Worm (Caenorhabditis elegans) whole organism, L2 larva: ENCODE measurements around the gene plk-3.
A peak's percentile ranks its signal among the peaks of the same experiment; 100 is the strongest.

Source experiments
- C34F6.9 ChIP-seq: fragments of 150-350 bp; optimal IDR thresholded peaks from 2 replicates; lab custom pipeline; 2014; ENCODE audit warnings: missing biosample characterization, missing genetic modification characterization
- F13H6.1 ChIP-seq: sonication (generic microtip); optimal IDR thresholded peaks from 2 replicates; lab custom pipeline; 2016; ENCODE audit warnings: missing genetic modification characterization, missing compliant biosample characterization
- R02D3.7 ChIP-seq: fragments of 150-350 bp; optimal IDR thresholded peaks from 2 replicates; lab custom pipeline; 2014; ENCODE audit warnings: missing biosample characterization, missing genetic modification characterization
- Y55F3AM.14 ChIP-seq: fragments of 200-800 bp; sonication (Bioruptor generic); optimal IDR thresholded peaks from 2 replicates; lab custom pipeline; 2018; ENCODE audit warnings: mild to moderate bottlenecking, missing genetic modification characterization, missing compliant biosample characterization
- ZK546.5 ChIP-seq: sonication (generic microtip); optimal IDR thresholded peaks from 2 replicates; lab custom pipeline; 2017; ENCODE audit warnings: missing biosample characterization, missing genetic modification characterization
- alr-1 ChIP-seq: fragments of 150-350 bp; optimal IDR thresholded peaks from 2 replicates; lab custom pipeline; 2014; ENCODE audit warnings: missing biosample characterization, missing genetic modification characterization
- aly-2 ChIP-seq: fragments of 150-350 bp; optimal IDR thresholded peaks from 2 replicates; lab custom pipeline; 2014; ENCODE audit warnings: missing biosample characterization, missing genetic modification characterization
- ama-1 ChIP-seq: fragments of 150-350 bp; optimal IDR thresholded peaks from 2 replicates; lab custom pipeline; 2018; ENCODE audit warnings: inconsistent platforms
- blmp-1 ChIP-seq: sonication (generic microtip); optimal IDR thresholded peaks from 2 replicates; lab custom pipeline; 2017; ENCODE audit warnings: missing genetic modification characterization, mild to moderate bottlenecking, missing compliant biosample characterization, antibody characterized with exemption, moderate library complexity; ENCODE audit not compliant: insufficient read depth
- ceh-16 ChIP-seq: fragments of 150-350 bp; optimal IDR thresholded peaks from 2 replicates; lab custom pipeline; 2014; ENCODE audit warnings: missing biosample characterization, missing genetic modification characterization
- ceh-82 ChIP-seq: fragments of 150-350 bp; optimal IDR thresholded peaks from 2 replicates; lab custom pipeline; 2014; ENCODE audit warnings: missing biosample characterization, missing genetic modification characterization
- crh-2 ChIP-seq: sonication (generic microtip); optimal IDR thresholded peaks from 2 replicates; lab custom pipeline; 2017; ENCODE audit warnings: missing biosample characterization, missing genetic modification characterization
- dmd-4 ChIP-seq: sonication (generic microtip); optimal IDR thresholded peaks from 2 replicates; lab custom pipeline; 2017; ENCODE audit warnings: missing biosample characterization, missing genetic modification characterization
- egl-27 ChIP-seq: sonication (generic microtip); optimal IDR thresholded peaks from 3 replicates; lab custom pipeline; 2017; ENCODE audit warnings: missing biosample characterization, missing genetic modification reagents, missing genetic modification characterization
- elt-1 ChIP-seq: fragments of 150-350 bp; optimal IDR thresholded peaks from 2 replicates; lab custom pipeline; 2014; ENCODE audit warnings: missing biosample characterization, missing genetic modification characterization
- elt-3 ChIP-seq: sonication (generic microtip); optimal IDR thresholded peaks from 2 replicates; lab custom pipeline; 2017; ENCODE audit warnings: missing biosample characterization, missing genetic modification characterization
- fos-1 ChIP-seq: fragments of 150-350 bp; optimal IDR thresholded peaks from 2 replicates; lab custom pipeline; 2014; ENCODE audit warnings: missing biosample characterization, missing genetic modification characterization
- gmeb-1 ChIP-seq: fragments of 150-350 bp; optimal IDR thresholded peaks from 2 replicates; lab custom pipeline; 2014; ENCODE audit warnings: missing biosample characterization, missing genetic modification characterization
- lin-11 ChIP-seq: fragments of 150-350 bp; sonication (generic microtip); optimal IDR thresholded peaks from 2 replicates; lab custom pipeline; 2014; ENCODE audit warnings: missing biosample characterization, missing genetic modification characterization, inconsistent platforms, mixed read lengths
- lin-13 ChIP-seq: fragments of 150-350 bp; optimal IDR thresholded peaks from 2 replicates; lab custom pipeline; 2014; ENCODE audit warnings: missing biosample characterization, missing genetic modification reagents, missing genetic modification characterization
- lin-39 ChIP-seq: fragments of 150-350 bp; optimal IDR thresholded peaks from 2 replicates; lab custom pipeline; 2014; ENCODE audit warnings: missing biosample characterization, missing genetic modification reagents, missing genetic modification characterization
- lsy-2 ChIP-seq, 2 experiments: fragments of 150-350 bp in 1 of 2; sonication (generic microtip) in 1 of 2; optimal IDR thresholded peaks; 2 replicates each; lab custom pipeline; 2014 to 2017; ENCODE audit warnings: missing biosample characterization in 2 of 2, missing genetic modification characterization in 2 of 2
- mab-5 ChIP-seq: fragments of 150-350 bp; optimal IDR thresholded peaks from 2 replicates; lab custom pipeline; 2014; ENCODE audit warnings: missing biosample characterization, missing genetic modification characterization
- mbf-1 ChIP-seq: sonication (generic microtip); optimal IDR thresholded peaks from 2 replicates; lab custom pipeline; 2017; ENCODE audit warnings: missing biosample characterization, missing genetic modification characterization
- mdl-1 ChIP-seq, 2 experiments: fragments of 150-350 bp in 1 of 2; sonication (generic microtip) in 1 of 2; optimal IDR thresholded peaks; 2 replicates each; lab custom pipeline; 2017; ENCODE audit warnings: missing biosample characterization in 2 of 2, missing genetic modification characterization in 2 of 2
- nhr-10 ChIP-seq: sonication (generic microtip); optimal IDR thresholded peaks from 2 replicates; lab custom pipeline; 2017; ENCODE audit warnings: missing biosample characterization, missing genetic modification characterization
- nhr-11 ChIP-seq: fragments of 150-350 bp; optimal IDR thresholded peaks from 2 replicates; lab custom pipeline; 2014; ENCODE audit warnings: missing biosample characterization, missing genetic modification characterization
- nhr-12 ChIP-seq: fragments of 150-350 bp; optimal IDR thresholded peaks from 2 replicates; lab custom pipeline; 2014; ENCODE audit warnings: missing biosample characterization, missing genetic modification characterization
- nhr-129 ChIP-seq: fragments of 150-350 bp; optimal IDR thresholded peaks from 2 replicates; lab custom pipeline; 2014; ENCODE audit warnings: missing biosample characterization, missing genetic modification characterization
- nhr-21 ChIP-seq: fragments of 150-350 bp; optimal IDR thresholded peaks from 2 replicates; lab custom pipeline; 2014; ENCODE audit warnings: missing biosample characterization, missing genetic modification characterization
- nhr-23 ChIP-seq: fragments of 150-350 bp; optimal IDR thresholded peaks from 2 replicates; lab custom pipeline; 2014; ENCODE audit warnings: missing biosample characterization, missing genetic modification reagents, missing genetic modification characterization
- nhr-237 ChIP-seq: fragments of 150-350 bp; optimal IDR thresholded peaks from 2 replicates; lab custom pipeline; 2014; ENCODE audit warnings: missing biosample characterization, missing genetic modification characterization
- nhr-25 ChIP-seq: fragments of 150-350 bp; sonication (generic microtip); optimal IDR thresholded peaks from 3 replicates; lab custom pipeline; 2014; ENCODE audit warnings: missing biosample characterization, missing genetic modification characterization
- nhr-6 ChIP-seq: fragments of 150-350 bp; optimal IDR thresholded peaks from 2 replicates; lab custom pipeline; 2014; ENCODE audit warnings: missing biosample characterization, missing genetic modification characterization
- nhr-77 ChIP-seq: fragments of 150-350 bp; optimal IDR thresholded peaks from 2 replicates; lab custom pipeline; 2014; ENCODE audit warnings: missing biosample characterization, missing genetic modification characterization
- peb-1 ChIP-seq: fragments of 150-350 bp; optimal IDR thresholded peaks from 2 replicates; lab custom pipeline; 2014; ENCODE audit warnings: missing biosample characterization, missing genetic modification characterization
- sem-4 ChIP-seq: fragments of 150-350 bp; optimal IDR thresholded peaks from 2 replicates; lab custom pipeline; 2014; ENCODE audit warnings: missing biosample characterization, missing genetic modification reagents, missing genetic modification characterization
- skn-1 ChIP-seq: sonication (generic microtip); optimal IDR thresholded peaks from 2 replicates; lab custom pipeline; 2017; ENCODE audit warnings: missing biosample characterization, missing genetic modification characterization
- sma-3 ChIP-seq: sonication (generic microtip); optimal IDR thresholded peaks from 2 replicates; lab custom pipeline; 2016; ENCODE audit warnings: missing genetic modification reagents, missing genetic modification characterization, missing compliant biosample characterization
- sma-9 ChIP-seq, 2 experiments: fragments of 150-350 bp in 1 of 2; sonication (generic microtip) in 1 of 2; optimal IDR thresholded peaks; 2 replicates each; lab custom pipeline; 2014 to 2016; ENCODE audit warnings: missing genetic modification characterization in 2 of 2, mild to moderate bottlenecking in 1 of 2, missing biosample characterization in 1 of 2, missing compliant biosample characterization in 1 of 2, missing genetic modification reagents in 1 of 2, moderate library complexity in 1 of 2
- snpc-4 ChIP-seq: fragments of 150-350 bp; optimal IDR thresholded peaks from 2 replicates; lab custom pipeline; 2014; ENCODE audit warnings: missing biosample characterization, missing genetic modification characterization
- unc-39 ChIP-seq: fragments of 150-350 bp; optimal IDR thresholded peaks from 2 replicates; lab custom pipeline; 2014; ENCODE audit warnings: missing biosample characterization, missing genetic modification characterization
- unc-55 ChIP-seq: fragments of 150-350 bp; sonication (generic microtip); optimal IDR thresholded peaks from 3 replicates; lab custom pipeline; 2014; ENCODE audit warnings: missing biosample characterization, missing genetic modification reagents, missing genetic modification characterization
- unc-62 ChIP-seq: fragments of 150-350 bp; optimal IDR thresholded peaks from 2 replicates; lab custom pipeline; 2014; ENCODE audit warnings: missing biosample characterization, missing genetic modification reagents, missing genetic modification characterization
- zag-1 ChIP-seq: fragments of 150-350 bp; optimal IDR thresholded peaks from 2 replicates; lab custom pipeline; 2014; ENCODE audit warnings: missing biosample characterization, missing genetic modification characterization
- ztf-1 ChIP-seq: fragments of 200-800 bp; sonication (Bioruptor generic); conservative IDR thresholded peaks from 2 replicates; pipeline ENCODE4 v1.3.6; 2022; ENCODE audit warnings: missing genetic modification characterization, missing compliant biosample characterization
- ztf-11 ChIP-seq: sonication (generic microtip); optimal IDR thresholded peaks from 2 replicates; lab custom pipeline; 2017; ENCODE audit warnings: missing biosample characterization, missing genetic modification characterization
- ztf-4 ChIP-seq: fragments of 150-350 bp; optimal IDR thresholded peaks from 2 replicates; lab custom pipeline; 2014; ENCODE audit warnings: missing biosample characterization, missing genetic modification characterization

Gene plk-3

ce11 chrIV:7507841-7508509 is 35.0 kb upstream of the plk-3 start, which contains the start of the genes vdac-1 and R05G6.5 (continued):
- TF ChIP-seq mab-5 (no peak), ceh-16 (peak; percentile 27), sem-4 (peak; percentile 42), crh-2 (tag; lab: Kevin White, UChicago) (peak; percentile 92), nhr-10 (no peak), mbf-1 (tag; lab: Kevin White, UChicago) (no peak), snpc-4 (tag; lab: Kevin White, UChicago) (peak; percentile 44), ZK546.5 (tag; lab: Kevin White, UChicago) (no peak), nhr-11 (tag; lab: Kevin White, UChicago) (no peak), unc-39 (tag; lab: Kevin White, UChicago) (no peak), fos-1 (tag; lab: Kevin White, UChicago) (peak; percentile 88), unc-55 (GFP tag; lab: Kevin White, UChicago) (peak; percentile 85), elt-3 (tag; lab: Kevin White, UChicago) (no peak), lsy-2 (tag; optimal IDR thresholded peaks at IDR 0.05; lab: Kevin White, UChicago) (peak; percentile 49 to 86), Y55F3AM.14 (GFP tag; lab: Kevin White, UChicago) (no peak), zag-1 (tag; lab: Kevin White, UChicago) (peak; percentile 70)

ce11 chrIV:7507305-7507704 is 34.3 kb upstream of the plk-3 start:
- TF ChIP-seq alr-1 (no peak), mdl-1 (tag; optimal IDR thresholded peaks at IDR 0.05; lab: Kevin White, UChicago) (peak in 1 of 2 experiments; percentile 1), elt-3 (tag; lab: Kevin White, UChicago) (no peak), ztf-4 (tag; lab: Kevin White, UChicago) (no peak), nhr-21 (tag; lab: Kevin White, UChicago) (peak; percentile 65), gmeb-1 (peak; percentile 56), nhr-129 (tag; lab: Kevin White, UChicago) (peak; percentile 99), nhr-23 (tag; lab: Kevin White, UChicago) (no peak), aly-2 (tag; lab: Kevin White, UChicago) (no peak), nhr-12 (tag; lab: Kevin White, UChicago) (no peak), mab-5 (no peak), egl-27 (tag; lab: Kevin White, UChicago) (no peak), sma-3 (GFP tag; lab: Kevin White, UChicago) (peak; percentile 28), unc-62 (GFP tag; lab: Kevin White, UChicago) (no peak), ztf-11 (tag; lab: Kevin White, UChicago) (no peak), ceh-82 (tag; lab: Kevin White, UChicago) (no peak), C34F6.9 (tag; lab: Kevin White, UChicago) (peak; percentile 24), peb-1 (tag; lab: Kevin White, UChicago) (no peak), skn-1 (tag; lab: Kevin White, UChicago) (no peak), nhr-11 (tag; lab: Kevin White, UChicago) (no peak), ztf-1 (GFP tag; lab: Robert Waterston, UW) (no peak), ama-1 (lab: Kevin White, UChicago) (peak; percentile 35), Y55F3AM.14 (GFP tag; lab: Kevin White, UChicago) (no peak), unc-55 (GFP tag; lab: Kevin White, UChicago) (no peak), ceh-16 (no peak), sem-4 (peak; percentile 22), mbf-1 (tag; lab: Kevin White, UChicago) (no peak), lsy-2 (tag; optimal IDR thresholded peaks at IDR 0.05; lab: Kevin White, UChicago) (peak in 1 of 2 experiments; percentile 61), nhr-6 (tag; lab: Kevin White, UChicago) (no peak), R02D3.7 (tag; lab: Kevin White, UChicago) (no peak), sma-9 (GFP tag; optimal IDR thresholded peaks at IDR 0.05; lab: Kevin White, UChicago) (peak; percentile 62), sma-9 (tag; optimal IDR thresholded peaks at IDR 0.05; lab: Kevin White, UChicago) (no peak), lin-13 (GFP tag; lab: Kevin White, UChicago) (peak; percentile 21), F13H6.1 (tag; lab: Kevin White, UChicago) (peak; percentile 35), lin-39 (no peak), elt-1 (tag; lab: Kevin White, UChicago) (no peak), unc-39 (tag; lab: Kevin White, UChicago) (no peak), ZK546.5 (tag; lab: Kevin White, UChicago) (no peak), nhr-25 (tag; lab: Kevin White, UChicago) (peak; percentile 58), lin-11 (tag; lab: Kevin White, UChicago) (no peak), fos-1 (tag; lab: Kevin White, UChicago) (no peak), nhr-237 (no peak), dmd-4 (tag; lab: Kevin White, UChicago) (no peak), snpc-4 (tag; lab: Kevin White, UChicago) (no peak), crh-2 (tag; lab: Kevin White, UChicago) (peak; percentile 29), nhr-10 (no peak), zag-1 (tag; lab: Kevin White, UChicago) (no peak), nhr-77 (tag; lab: Kevin White, UChicago) (no peak), blmp-1 (no peak)
